Worm (Caenorhabditis elegans) whole organism, mixed stage, embryonic: ENCODE results near the gene hex-2.

Experiments
- bed-3 ChIP-seq: fragments of 200-800 bp; sonication (Bioruptor generic); optimal IDR thresholded peaks from 3 replicates; lab custom pipeline; 2018; ENCODE audit warnings: mild to moderate bottlenecking, missing genetic modification characterization, moderate library complexity, missing compliant biosample characterization
- elt-1 ChIP-seq: sonication (generic microtip); optimal IDR thresholded peaks from 2 replicates; lab custom pipeline; 2017; ENCODE audit warnings: missing genetic modification characterization, mild to moderate bottlenecking, missing compliant biosample characterization, antibody characterized with exemption, moderate library complexity, borderline replicate concordance; ENCODE audit not compliant: insufficient read depth
- mab-5 ChIP-seq: fragments of 150-350 bp; optimal IDR thresholded peaks from 2 replicates; lab custom pipeline; 2014; ENCODE audit warnings: missing biosample characterization, missing genetic modification characterization
- mep-1 ChIP-seq: fragments of 150-350 bp; optimal IDR thresholded peaks from 2 replicates; lab custom pipeline; 2017; ENCODE audit warnings: missing biosample characterization, missing genetic modification reagents, missing genetic modification characterization, inconsistent platforms
- nhr-237 ChIP-seq: fragments of 150-350 bp; optimal IDR thresholded peaks from 2 replicates; lab custom pipeline; 2014; ENCODE audit warnings: missing biosample characterization, missing genetic modification characterization
- nhr-76 ChIP-seq: sonication (generic microtip); optimal IDR thresholded peaks from 2 replicates; lab custom pipeline; 2017; ENCODE audit warnings: missing biosample characterization, missing genetic modification characterization
- unc-62 ChIP-seq: fragments of 150-350 bp; optimal IDR thresholded peaks from 2 replicates; lab custom pipeline; 2014; ENCODE audit warnings: missing biosample characterization, missing genetic modification reagents, missing genetic modification characterization

ce11 chrV:5613109-5613508 is 41.1 kb upstream of the hex-2 start, which contains the start of gene lrpc-1:
- no peak for TF ChIP-seq bed-3 (GFP tag; lab: Kevin White, UChicago)
- TF ChIP-seq mep-1 (tag; lab: Kevin White, UChicago) = no peak
- no peak for TF ChIP-seq unc-62 (GFP tag; lab: Kevin White, UChicago)
- no peak for TF ChIP-seq elt-1 (tag; lab: Kevin White, UChicago)
- TF ChIP-seq nhr-76 = no peak
- TF ChIP-seq nhr-237 (tag; lab: Kevin White, UChicago) = no peak
- no peak for TF ChIP-seq mab-5 (tag; lab: Kevin White, UChicago)
